Fruit fly (Drosophila melanogaster) whole organism, larva: Measurements from ENCODE around the gene CG13711.

ENCODE experiments used
- noc ChIP-seq: fragments of 200-800 bp; sonication (Bioruptor generic); optimal IDR thresholded peaks from 3 replicates; lab custom pipeline; 2019; ENCODE audit warnings: missing biosample characterization, mild to moderate bottlenecking, missing genetic modification characterization, moderate library complexity

CG13711 gene

dm6 chr3L:4757583-4757982 is at the start of gene CG13711:
Gene CG13711, plus strand, starts transcription at chr3L:4757883.
- TF ChIP-seq noc = no peak

dm6 chr3L:4708536-4708935 is 49.1 kb upstream of the CG13711 start:
- TF ChIP-seq noc = no peak

- TF ChIP-seq noc = no peak
These were observed 47.9 kb upstream of the CG13711 start, which contains the start of gene CG13712 for dm6 chr3L:4709790-4710189. Gene CG13712, minus strand, starts transcription at chr3L:4709890.

- TF ChIP-seq noc = no peak
These were observed 37.9 kb upstream of the CG13711 start for dm6 chr3L:4719743-4720142.

dm6 chr3L:4720510-4721157 is 37.0 kb upstream of the CG13711 start:
- TF ChIP-seq noc = no peak

dm6 chr3L:4721886-4722285 is 35.8 kb upstream of the CG13711 start:
- TF ChIP-seq noc = no peak

- TF ChIP-seq noc = no peak
These were observed 27.9 kb upstream of the CG13711 start for dm6 chr3L:4729805-4730204.

dm6 chr3L:4731687-4732086 is 26.0 kb upstream of the CG13711 start:
- TF ChIP-seq noc = no peak

dm6 chr3L:4736643-4737042 is 21.0 kb upstream of the CG13711 start:
- TF ChIP-seq noc = no peak

dm6 chr3L:4745143-4745542 is 12.5 kb upstream of the CG13711 start:
- no peak for TF ChIP-seq noc

- no peak for TF ChIP-seq noc
These were observed 10.4 kb upstream of the CG13711 start for dm6 chr3L:4747119-4747851.

dm6 chr3L:4748053-4748452 is 9.6 kb upstream of the CG13711 start:
- no peak for TF ChIP-seq noc

- no peak for TF ChIP-seq noc
These were observed 8.6 kb upstream of the CG13711 start for dm6 chr3L:4749126-4749525.

dm6 chr3L:4750754-4751153 is 6.9 kb upstream of the CG13711 start:
- TF ChIP-seq noc = no peak

- no peak for TF ChIP-seq noc
These were observed 4.0 kb upstream of the CG13711 start, which contains the start of gene CG12493 for dm6 chr3L:4753638-4754037. Gene CG12493, minus strand, starts transcription at chr3L:4753738.

dm6 chr3L:4776432-4776831 is 18.7 kb downstream of the CG13711 start:
- no peak for TF ChIP-seq noc

dm6 chr3L:4800641-4801040 is 43.0 kb downstream of the CG13711 start:
- TF ChIP-seq noc = no peak

- no peak for TF ChIP-seq noc
These were observed 47.5 kb downstream of the CG13711 start, which contains the start of gene CG7509 for dm6 chr3L:4805174-4805573. Gene CG7509, minus strand, starts transcription at chr3L:4805274.
